Worm (Caenorhabditis elegans) whole organism, L4/young adult: ENCODE data around the gene xpc-1.

Experiments
- dao-5 ChIP-seq: sonication (generic microtip); optimal IDR thresholded peaks from 2 replicates; lab custom pipeline; 2016; ENCODE audit warnings: missing genotype, missing genetic modification characterization, moderate library complexity, missing compliant biosample characterization
- him-1 ChIP-seq: sonication (generic microtip); optimal IDR thresholded peaks from 2 replicates; lab custom pipeline; 2016; ENCODE audit warnings: missing genotype, missing genetic modification reagents, missing genetic modification characterization, missing compliant biosample characterization

- TF ChIP-seq dao-5 (tag; lab: Kevin White, UChicago) = no peak
- TF ChIP-seq him-1 (tag; lab: Kevin White, UChicago) = no peak
These were observed 21.8 kb upstream of the xpc-1 start for ce11 chrIV:1971078-1971477.
